Worm (Caenorhabditis elegans) whole organism, L4/young adult: Measurements from ENCODE around the gene srz-96.

Experiments used
- W03F9.2 ChIP-seq: fragments of 150-350 bp; optimal IDR thresholded peaks from 2 replicates; lab custom pipeline; 2014; ENCODE audit warnings: missing biosample characterization, missing genetic modification characterization
- dao-5 ChIP-seq: sonication (generic microtip); optimal IDR thresholded peaks from 2 replicates; lab custom pipeline; 2016; ENCODE audit warnings: missing genotype, missing genetic modification characterization, moderate library complexity, missing compliant biosample characterization
- him-1 ChIP-seq: sonication (generic microtip); optimal IDR thresholded peaks from 2 replicates; lab custom pipeline; 2016; ENCODE audit warnings: missing genotype, missing genetic modification reagents, missing genetic modification characterization, missing compliant biosample characterization

The srz-96 gene

DNA sequence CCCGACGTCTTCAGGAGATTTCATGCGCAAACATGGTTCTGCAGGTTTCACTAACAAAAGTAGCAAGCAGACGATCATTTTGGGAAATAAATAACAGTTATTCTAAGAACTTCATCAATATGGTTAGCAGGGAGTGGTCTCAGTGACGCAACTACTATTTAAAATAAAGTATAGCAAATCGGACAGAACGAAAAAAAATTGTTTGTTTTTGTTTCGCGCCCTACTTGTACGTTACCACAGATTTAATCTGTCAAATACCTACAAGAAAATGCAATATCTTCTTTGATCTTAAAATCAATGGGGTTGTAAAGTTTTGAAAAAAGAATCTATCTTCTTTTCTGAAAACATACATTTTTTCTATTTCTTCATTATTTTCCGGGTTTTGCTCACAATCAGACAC lies at the start of gene srz-96:
Gene srz-96, plus strand, starts transcription at position 301 of the 400 bp plus-strand sequence.
- no peak for TF ChIP-seq W03F9.2 (tag; lab: Kevin White, UChicago)
- TF ChIP-seq him-1 (tag; lab: Kevin White, UChicago) = no peak
- TF ChIP-seq dao-5 = no peak

DNA sequence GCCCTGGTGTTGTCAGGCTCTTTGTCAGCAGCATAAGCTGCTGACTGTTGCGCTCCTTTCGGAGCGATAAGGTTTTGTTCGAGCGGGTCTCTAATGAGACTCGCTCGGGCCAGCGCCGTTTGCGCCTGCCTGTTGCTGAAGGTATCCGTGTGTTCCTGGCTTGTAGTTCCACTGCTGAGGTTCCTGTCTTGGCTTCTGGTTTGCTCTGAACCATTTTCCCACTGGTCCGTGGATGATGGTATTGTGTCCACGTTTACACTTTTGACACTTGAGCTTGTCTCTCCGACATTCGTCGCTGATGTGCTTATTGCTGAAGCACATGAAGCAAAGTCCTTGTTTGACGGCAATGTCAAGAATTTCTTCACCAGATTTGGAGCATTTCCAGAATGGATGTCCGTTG lies 47.7 kb upstream of the srz-96 start:
- TF ChIP-seq dao-5 = no peak
- no peak for TF ChIP-seq him-1 (tag; lab: Kevin White, UChicago)
- TF ChIP-seq W03F9.2 (tag; lab: Kevin White, UChicago) = no peak

DNA sequence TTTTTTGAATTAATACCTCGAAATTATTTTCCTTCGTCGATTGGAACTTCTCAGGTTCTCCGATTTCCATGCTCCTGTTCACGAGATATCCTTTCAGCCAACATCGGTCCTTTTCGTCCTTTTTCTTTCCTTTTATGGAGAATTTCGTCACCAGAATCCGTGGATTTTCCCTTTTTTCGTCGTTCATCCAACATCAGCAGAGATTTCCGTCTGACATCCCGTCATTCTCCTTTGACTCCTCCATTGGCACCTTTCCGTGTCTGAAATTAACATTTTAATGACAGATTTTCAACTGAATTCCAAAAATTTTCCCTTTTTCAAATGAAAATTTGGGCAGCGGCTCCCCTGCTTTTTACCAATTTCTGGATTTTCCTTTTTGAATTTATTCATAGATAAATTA lies 44.1 kb upstream of the srz-96 start:
- TF ChIP-seq W03F9.2 (tag; lab: Kevin White, UChicago) = no peak
- TF ChIP-seq him-1 (tag; lab: Kevin White, UChicago) = no peak
- no peak for TF ChIP-seq dao-5

ce11 chrV:17155384-17155858 lies 43.6 kb upstream of the srz-96 start, which contains the start of gene F40D4.17:
F40D4.17 (minus strand) TSS chrV:17155434.
- no peak for TF ChIP-seq W03F9.2 (tag; lab: Kevin White, UChicago)
- no peak for TF ChIP-seq dao-5
- TF ChIP-seq him-1 (tag; lab: Kevin White, UChicago) = no peak

DNA sequence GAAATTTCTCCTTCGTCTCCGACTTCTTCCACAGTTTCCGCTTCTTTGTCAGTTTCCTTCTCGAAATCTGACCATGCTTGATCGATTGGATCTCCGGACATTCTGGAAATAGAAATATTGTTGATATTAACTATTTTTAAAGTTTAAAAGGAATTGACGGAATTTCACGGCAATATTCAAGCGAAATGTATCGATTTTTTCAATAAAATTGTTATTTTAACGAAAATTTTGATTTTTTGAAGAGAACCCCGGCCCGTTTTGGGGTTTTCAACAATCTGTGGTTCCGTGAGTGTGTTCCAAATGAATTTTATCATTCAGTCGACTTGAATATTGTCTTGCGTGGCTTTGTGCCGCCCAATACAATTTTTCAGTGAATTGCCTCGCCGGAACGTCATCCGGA lies 41.9 kb upstream of the srz-96 start, which contains the start of gene F40D4.13:
Gene F40D4.13, minus strand, starts transcription at position 101 of the 400 bp plus-strand sequence.
- TF ChIP-seq him-1 (tag; lab: Kevin White, UChicago) = no peak
- TF ChIP-seq dao-5 = no peak
- no peak for TF ChIP-seq W03F9.2 (tag; lab: Kevin White, UChicago)

ce11 chrV:17159430-17159924 lies 39.5 kb upstream of the srz-96 start, which contains the start of gene F40D4.12:
F40D4.12 (plus strand) TSS chrV:17159874.
- no peak for TF ChIP-seq him-1 (tag; lab: Kevin White, UChicago)
- no peak for TF ChIP-seq W03F9.2 (tag; lab: Kevin White, UChicago)
- TF ChIP-seq dao-5 = no peak

- TF ChIP-seq him-1 (tag; lab: Kevin White, UChicago) (no peak), W03F9.2 (tag; lab: Kevin White, UChicago) (no peak), dao-5 (no peak)
Observed at ce11 chrV:17165409-17165808, 33.6 kb upstream of the srz-96 start, which contains the start of gene srh-102. srh-102 (minus strand) TSS chrV:17165509.

DNA sequence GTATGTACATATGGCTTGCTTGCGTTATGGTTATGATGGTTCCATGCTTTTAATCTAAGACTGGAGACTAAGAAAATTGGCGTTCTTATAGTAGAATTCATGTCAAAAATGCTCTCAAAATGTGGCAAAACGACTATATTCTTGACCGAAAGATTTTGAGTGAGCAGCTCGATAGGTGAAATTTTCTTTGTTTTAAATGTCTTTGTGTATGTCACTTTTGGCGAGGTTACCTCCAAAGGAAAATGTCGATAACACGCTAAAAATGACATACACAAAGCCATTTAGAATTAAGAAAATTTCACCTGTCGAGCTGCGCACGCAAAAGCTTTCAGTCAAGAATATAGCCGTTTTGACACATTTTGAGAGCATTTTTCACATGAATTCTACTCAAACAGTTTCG lies 31.6 kb upstream of the srz-96 start, which contains the start of gene srz-66:
Gene srz-66, minus strand, starts transcription at position 101 of the 400 bp plus-strand sequence.
- no peak for TF ChIP-seq dao-5
- TF ChIP-seq him-1 (tag; lab: Kevin White, UChicago) = no peak
- TF ChIP-seq W03F9.2 (tag; lab: Kevin White, UChicago) = no peak

- TF ChIP-seq W03F9.2 (tag; lab: Kevin White, UChicago) (no peak), dao-5 (no peak), him-1 (tag; lab: Kevin White, UChicago) (no peak)
Observed at ce11 chrV:17170822-17171221, 28.2 kb upstream of the srz-96 start, which contains the start of gene srw-51. srw-51 (minus strand) TSS chrV:17170922.

- TF ChIP-seq dao-5 (no peak), W03F9.2 (tag; lab: Kevin White, UChicago) (no peak), him-1 (tag; lab: Kevin White, UChicago) (no peak)
Observed at ce11 chrV:17171551-17171950, 27.5 kb upstream of the srz-96 start, which contains the start of gene srbc-26. srbc-26 (plus strand) TSS chrV:17171851.

DNA sequence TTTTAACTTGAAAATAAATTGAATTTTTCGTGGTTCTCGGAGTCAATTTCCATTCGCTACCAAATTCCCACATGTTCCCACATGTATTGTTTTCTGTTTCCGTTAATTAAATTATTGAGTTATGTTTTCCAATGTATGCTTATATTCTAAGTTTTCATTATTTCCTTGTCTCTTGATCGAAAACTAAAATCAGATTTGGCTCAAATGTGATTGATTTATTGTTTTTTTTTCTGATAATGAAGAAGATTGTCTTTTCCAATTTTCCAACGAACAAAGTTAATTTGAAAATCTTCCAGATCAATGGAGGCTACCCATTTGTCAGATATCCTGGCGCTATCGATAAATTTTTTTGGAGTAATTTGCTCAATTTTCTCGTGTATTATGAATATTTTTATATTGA lies 25.3 kb upstream of the srz-96 start, which contains the start of gene srbc-25:
Gene srbc-25, plus strand, starts transcription at position 301 of the 400 bp plus-strand sequence.
- TF ChIP-seq dao-5 = no peak
- no peak for TF ChIP-seq W03F9.2 (tag; lab: Kevin White, UChicago)
- no peak for TF ChIP-seq him-1 (tag; lab: Kevin White, UChicago)

DNA sequence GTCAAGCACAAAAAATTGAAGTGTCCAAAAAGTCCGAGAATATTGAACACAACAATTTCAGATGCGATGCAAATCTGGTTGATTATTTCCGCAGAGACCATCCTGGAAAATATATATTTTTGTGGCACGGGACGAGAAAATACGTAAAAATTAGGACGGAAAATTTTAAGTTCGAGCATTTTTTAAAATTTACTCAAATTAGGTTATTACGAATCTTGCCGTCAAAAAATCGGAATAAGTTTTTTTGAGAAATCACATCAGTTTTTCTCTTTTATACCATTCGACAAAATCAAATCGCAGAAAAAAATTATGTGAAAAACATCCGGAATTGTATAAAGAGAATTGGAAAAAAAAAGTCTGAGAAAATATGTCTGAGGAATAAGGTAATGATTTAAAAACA lies 21.1 kb upstream of the srz-96 start, which contains the start of gene srsx-1:
Gene srsx-1, minus strand, starts transcription at position 101 of the 400 bp plus-strand sequence.
- TF ChIP-seq him-1 (tag; lab: Kevin White, UChicago) = no peak

- TF ChIP-seq W03F9.2 (tag; lab: Kevin White, UChicago) = no peak
- TF ChIP-seq him-1 (tag; lab: Kevin White, UChicago) = no peak
- TF ChIP-seq dao-5 = no peak
Observed at ce11 chrV:17178457-17178856, 20.6 kb upstream of the srz-96 start, which contains the start of gene srh-174. srh-174 (plus strand) TSS chrV:17178757.

ce11 chrV:17182045-17182444 lies 17.0 kb upstream of the srz-96 start, which contains the start of gene srh-159:
srh-159 (plus strand) TSS chrV:17182345.
- TF ChIP-seq him-1 (tag; lab: Kevin White, UChicago) = no peak
- TF ChIP-seq dao-5 = no peak
- no peak for TF ChIP-seq W03F9.2 (tag; lab: Kevin White, UChicago)
